Fruit fly (Drosophila melanogaster) whole organism, pupa: ENCODE measurements around the gene Osi19.
A peak's percentile ranks its signal among the peaks of the same experiment; 100 is the strongest.

Experiments used
- CG13204 ChIP-seq: fragments of 200-800 bp; sonication (Bioruptor generic); optimal IDR thresholded peaks from 2 replicates; lab custom pipeline; 2018; ENCODE audit warnings: missing biosample characterization, mild to moderate bottlenecking, missing genetic modification characterization, moderate library complexity
- CG14655 ChIP-seq: fragments of 200-800 bp; sonication (Bioruptor generic); optimal IDR thresholded peaks from 3 replicates; lab custom pipeline; 2017; ENCODE audit warnings: mild to moderate bottlenecking, missing biosample characterization, missing genetic modification reagents, missing genetic modification characterization
- CG34367 ChIP-seq: fragments of 200-800 bp; sonication (Bioruptor generic); optimal IDR thresholded peaks from 2 replicates; lab custom pipeline; 2018; ENCODE audit warnings: missing biosample characterization, mild to moderate bottlenecking, missing genetic modification characterization
- CG8159 ChIP-seq: fragments of 200-800 bp; sonication (Bioruptor generic); optimal IDR thresholded peaks from 3 replicates; lab custom pipeline; 2018; ENCODE audit warnings: missing biosample characterization, mild to moderate bottlenecking, missing genetic modification characterization, moderate library complexity
- EcR ChIP-seq: fragments of 200-800 bp; sonication (Bioruptor generic); optimal IDR thresholded peaks from 3 replicates; lab custom pipeline; 2019; ENCODE audit warnings: missing biosample characterization, missing genetic modification characterization, mild to moderate bottlenecking, moderate library complexity, missing genetic modification reagents
- Pif1A ChIP-seq: fragments of 200-800 bp; sonication (Bioruptor generic); optimal IDR thresholded peaks from 3 replicates; lab custom pipeline; 2016; ENCODE audit warnings: missing biosample characterization, missing genetic modification characterization
- fd96Ca ChIP-seq: fragments of 200-800 bp; sonication (Bioruptor generic); IDR thresholded peaks from 3 replicates; pipeline ENCODE4 v1.3.6; 2022; ENCODE audit warnings: missing biosample characterization, missing genetic modification characterization

DNA sequence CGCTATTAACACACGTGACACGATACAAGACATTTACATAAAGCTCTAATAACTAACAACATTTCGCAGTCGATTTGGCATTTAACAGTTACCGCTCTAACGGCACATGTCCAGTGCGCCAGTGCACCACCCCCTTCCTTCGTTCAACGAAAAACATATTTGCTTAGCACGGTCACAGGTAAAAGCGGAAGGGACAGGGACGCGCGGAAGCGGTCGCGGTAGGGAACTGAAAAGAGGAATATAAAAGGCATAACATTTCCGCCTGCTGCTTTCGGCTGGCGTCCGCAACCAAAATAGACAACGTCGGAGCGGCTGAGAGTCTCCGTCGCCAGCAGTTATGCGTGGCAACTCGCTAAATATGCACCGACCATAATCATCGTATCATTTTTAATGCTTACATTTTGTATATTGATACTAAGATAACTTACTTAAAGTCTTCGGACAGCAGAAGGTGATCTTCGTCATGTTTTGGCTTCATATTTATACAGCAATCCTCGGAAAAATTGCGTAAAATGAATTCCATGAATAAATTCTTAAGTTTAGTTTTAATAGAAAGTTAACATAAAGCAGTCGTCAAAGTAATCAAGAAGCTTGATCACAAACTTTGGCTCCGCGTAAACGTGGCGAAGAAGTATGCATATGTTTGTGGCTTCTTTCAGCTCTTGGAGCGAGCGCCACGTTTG, 16.7 kb downstream of the Osi19 start:
- peak; percentile 6 for TF ChIP-seq CG34367 (tag; lab: Kevin White, UChicago)
- TF ChIP-seq fd96Ca (GFP tag; lab: Robert Waterston, UW): peak; percentile 46; the same call in 1 of the 3 replicates
- TF ChIP-seq Pif1A (GFP tag; lab: Kevin White, UChicago): peak; percentile 59
- TF ChIP-seq CG13204: no peak
- TF ChIP-seq CG8159 (tag; lab: Kevin White, UChicago): peak; percentile 30
- no peak for TF ChIP-seq EcR (GFP tag; lab: Kevin White, UChicago)
- TF ChIP-seq CG14655 (GFP tag; lab: Kevin White, UChicago): peak; percentile 80
